Worm (Caenorhabditis elegans): ENCODE results near the gene R04E5.9.

R04E5.9 gene

ce11 chrX:8763607-8764006, 47.3 kb downstream of the R04E5.9 start, which contains the start of gene zig-12:
Gene zig-12, plus strand, starts transcription at chrX:8763907.
- TF ChIP-seq elt-1 (tag; optimal IDR thresholded peaks at IDR 0.05) = no peak
- no peak for TF ChIP-seq nhr-237 (tag; optimal IDR thresholded peaks at IDR 0.05)
- no peak for TF ChIP-seq nhr-21 (tag; optimal IDR thresholded peaks at IDR 0.05)
- no peak for TF ChIP-seq blmp-1 (tag; optimal IDR thresholded peaks at IDR 0.05; ENCODE audit: insufficient read depth)
- no peak for TF ChIP-seq ZK546.5 (tag; optimal IDR thresholded peaks at IDR 0.05)
- TF ChIP-seq ztf-4 (tag; optimal IDR thresholded peaks at IDR 0.05) = no peak
- no peak for TF ChIP-seq R02D3.7 (tag; optimal IDR thresholded peaks at IDR 0.05)
- TF ChIP-seq crh-2 (tag; optimal IDR thresholded peaks at IDR 0.05) = no peak
- TF ChIP-seq C34F6.9 (tag; optimal IDR thresholded peaks at IDR 0.05) = no peak
- TF ChIP-seq F13H6.1 (tag; optimal IDR thresholded peaks at IDR 0.05) = no peak
- TF ChIP-seq gmeb-1 (tag; optimal IDR thresholded peaks at IDR 0.05) = no peak
- TF ChIP-seq lin-11 (tag; optimal IDR thresholded peaks at IDR 0.05) = no peak
- no peak for TF ChIP-seq skn-1 (tag; optimal IDR thresholded peaks at IDR 0.05)
- TF ChIP-seq lin-13 (GFP tag; optimal IDR thresholded peaks at IDR 0.05) = no peak
- no peak for TF ChIP-seq snpc-4 (tag; optimal IDR thresholded peaks at IDR 0.05)

ce11 chrX:8762927-8763326, 48.0 kb downstream of the R04E5.9 start:
- TF ChIP-seq sma-9 (GFP tag; optimal IDR thresholded peaks at IDR 0.05) (peak; percentile 39), sma-9 (tag; optimal IDR thresholded peaks at IDR 0.05) (no peak), fos-1 (tag; optimal IDR thresholded peaks at IDR 0.05) (no peak), F13H6.1 (tag; optimal IDR thresholded peaks at IDR 0.05) (peak; percentile 59), crh-2 (tag; optimal IDR thresholded peaks at IDR 0.05) (no peak), unc-62 (GFP tag; optimal IDR thresholded peaks at IDR 0.05) (no peak), unc-39 (tag; optimal IDR thresholded peaks at IDR 0.05) (no peak), elt-1 (tag; optimal IDR thresholded peaks at IDR 0.05) (no peak), nhr-129 (tag; optimal IDR thresholded peaks at IDR 0.05) (peak; percentile 2), ama-1 (optimal IDR thresholded peaks at IDR 0.05) (no peak), lin-13 (GFP tag; optimal IDR thresholded peaks at IDR 0.05) (no peak), mab-5 (tag; optimal IDR thresholded peaks at IDR 0.05) (no peak), Y55F3AM.14 (GFP tag; optimal IDR thresholded peaks at IDR 0.05) (no peak)

- TF ChIP-seq ceh-82 (tag; optimal IDR thresholded peaks at IDR 0.05) = no peak
- TF ChIP-seq egl-27 (tag; optimal IDR thresholded peaks at IDR 0.05) = no peak
- TF ChIP-seq nhr-6 (tag; optimal IDR thresholded peaks at IDR 0.05) = no peak
- no peak for TF ChIP-seq ceh-16 (tag; optimal IDR thresholded peaks at IDR 0.05)
- TF ChIP-seq unc-39 (tag; optimal IDR thresholded peaks at IDR 0.05) = no peak
- TF ChIP-seq zag-1 (tag; optimal IDR thresholded peaks at IDR 0.05) = no peak
- TF ChIP-seq snpc-4 (tag; optimal IDR thresholded peaks at IDR 0.05) = no peak
- TF ChIP-seq sma-9 (GFP tag; optimal IDR thresholded peaks at IDR 0.05) = no peak
- no peak for TF ChIP-seq sma-9 (tag; optimal IDR thresholded peaks at IDR 0.05)
- TF ChIP-seq dmd-4 (tag; optimal IDR thresholded peaks at IDR 0.05) = no peak
- TF ChIP-seq R02D3.7 (tag; optimal IDR thresholded peaks at IDR 0.05) = no peak
- no peak for TF ChIP-seq lin-39 (tag; optimal IDR thresholded peaks at IDR 0.05)
- no peak for TF ChIP-seq peb-1 (tag; optimal IDR thresholded peaks at IDR 0.05)
- TF ChIP-seq ama-1 (optimal IDR thresholded peaks at IDR 0.05) = no peak
- TF ChIP-seq mbf-1 (tag; optimal IDR thresholded peaks at IDR 0.05) = no peak
- TF ChIP-seq crh-2 (tag; optimal IDR thresholded peaks at IDR 0.05) = no peak
- TF ChIP-seq lin-13 (GFP tag; optimal IDR thresholded peaks at IDR 0.05) = no peak
- TF ChIP-seq elt-3 (tag; optimal IDR thresholded peaks at IDR 0.05) = no peak
Measured at ce11 chrX:8761497-8761896, 49.4 kb downstream of the R04E5.9 start, which contains the start of gene M02D8.5. Gene M02D8.5, minus strand, starts transcription at chrX:8761597.

ce11 chrX:8761060-8761459, 49.9 kb downstream of the R04E5.9 start:
- TF ChIP-seq nhr-11 (tag; optimal IDR thresholded peaks at IDR 0.05) = no peak
- TF ChIP-seq mab-5 (tag; optimal IDR thresholded peaks at IDR 0.05) = peak; percentile 57
- no peak for TF ChIP-seq gmeb-1 (tag; optimal IDR thresholded peaks at IDR 0.05)
- peak; percentile 20 for TF ChIP-seq F13H6.1 (tag; optimal IDR thresholded peaks at IDR 0.05)
- no peak for TF ChIP-seq C34F6.9 (tag; optimal IDR thresholded peaks at IDR 0.05)
- TF ChIP-seq lsy-2 (tag; optimal IDR thresholded peaks at IDR 0.05) = peak in 1 of 2 experiments; percentile 6
- peak; percentile 63 for TF ChIP-seq sma-9 (GFP tag; optimal IDR thresholded peaks at IDR 0.05)
- no peak for TF ChIP-seq sma-9 (tag; optimal IDR thresholded peaks at IDR 0.05)
- TF ChIP-seq nhr-77 (tag; optimal IDR thresholded peaks at IDR 0.05) = no peak
- peak; percentile 11 for TF ChIP-seq crh-2 (tag; optimal IDR thresholded peaks at IDR 0.05)
- no peak for TF ChIP-seq aly-2 (tag; optimal IDR thresholded peaks at IDR 0.05)
- no peak for TF ChIP-seq lin-11 (tag; optimal IDR thresholded peaks at IDR 0.05)

Data from whole organism, L2 larva.